Worm (Caenorhabditis elegans) whole organism, early embryonic: ENCODE measurements around the gene alx-1.

ENCODE experiments used
- aly-1 ChIP-seq: sonication (generic microtip); optimal IDR thresholded peaks from 2 replicates; lab custom pipeline; 2016; ENCODE audit warnings: missing genetic modification characterization, missing compliant biosample characterization
- ama-1 ChIP-seq: fragments of 150-350 bp; optimal IDR thresholded peaks from 2 replicates; lab custom pipeline; 2014
- ceh-13 ChIP-seq: fragments of 200-800 bp; sonication (Bioruptor generic); optimal IDR thresholded peaks from 2 replicates; lab custom pipeline; 2018; ENCODE audit warnings: mild to moderate bottlenecking, missing genetic modification characterization, missing compliant biosample characterization
- flt-1 ChIP-seq: fragments of 200-800 bp; sonication (Bioruptor generic); IDR thresholded peaks from 2 replicates; pipeline ENCODE4 v1.3.6; 2022; ENCODE audit warnings: missing genetic modification characterization, missing compliant biosample characterization
- hmbx-1 ChIP-seq: sonication (generic microtip); optimal IDR thresholded peaks from 2 replicates; lab custom pipeline; 2016; ENCODE audit warnings: mild to moderate bottlenecking, missing genetic modification characterization, missing compliant biosample characterization
- hnd-1 ChIP-seq: sonication (generic microtip); optimal IDR thresholded peaks from 2 replicates; lab custom pipeline; 2016; ENCODE audit warnings: missing genetic modification characterization, missing compliant biosample characterization
- scrt-1 ChIP-seq: fragments of 200-800 bp; sonication (Bioruptor generic); IDR thresholded peaks from 2 replicates; pipeline ENCODE4 v1.3.6; 2022; ENCODE audit warnings: missing genetic modification characterization, missing compliant biosample characterization
- tbx-37 ChIP-seq: fragments of 200-800 bp; sonication (Bioruptor generic); conservative IDR thresholded peaks from 2 replicates; pipeline ENCODE4 v1.3.6; 2022; ENCODE audit warnings: missing genetic modification reagents, missing genetic modification characterization, missing compliant biosample characterization

ce11 chrIII:9988352-9988751, 31.2 kb downstream of the alx-1 start, which contains the start of gene C05B5.1:
- TF ChIP-seq ama-1 (lab: Kevin White, UChicago) (no peak), aly-1 (no peak), flt-1 (no peak), scrt-1 (GFP tag; lab: Robert Waterston, UW) (no peak), hmbx-1 (no peak), tbx-37 (GFP tag; lab: Robert Waterston, UW) (no peak), hnd-1 (tag; lab: Kevin White, UChicago) (no peak), ceh-13 (GFP tag; lab: Kevin White, UChicago) (no peak)
